Comparison of ENCODE assay signal across 2 fruit fly cellular contexts in the genomic region with DNA sequence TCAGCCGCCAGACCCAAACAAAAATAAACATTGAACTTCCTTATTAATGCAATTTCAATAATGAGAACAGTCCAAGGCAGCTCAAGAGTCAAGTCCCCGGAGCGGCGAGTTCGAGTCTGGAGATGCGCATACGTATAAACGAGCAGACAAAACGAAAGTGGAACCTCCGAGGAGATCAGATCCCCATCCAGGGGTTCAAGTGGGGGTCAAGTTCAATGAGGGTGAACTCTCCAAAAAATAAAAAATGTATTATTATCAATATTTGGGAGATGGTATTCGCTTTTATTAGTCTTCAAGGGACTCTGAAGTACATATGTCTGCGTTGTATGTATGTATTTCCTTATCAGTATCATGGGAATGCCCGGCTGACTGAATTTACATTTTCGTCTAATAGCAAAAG.
TF ChIP-seq lines count a peak whose summit lies in the region.

No protein-coding gene starts in this region.

TF ChIP-seq in whole organism, prepupa, 60 proteins besides CTCF, POLR2A, EP300 and RAD21:
- TF ChIP-seq CG1621 (tag; optimal IDR thresholded peaks at IDR 0.05; lab: Kevin White, UChicago) (no peak), svp (GFP tag; lab: Kevin White, UChicago) (peak; percentile 98), Eip78C (GFP tag; lab: Kevin White, UChicago) (peak; percentile 71)

TF ChIP-seq in whole organism, wandering third instar larva, 38 proteins besides CTCF, POLR2A, EP300 and RAD21:
- TF ChIP-seq CG9705 (GFP tag; optimal IDR thresholded peaks at IDR 0.05; lab: Kevin White, UChicago), result no peak
- no peak for TF ChIP-seq dl (GFP tag; optimal IDR thresholded peaks at IDR 0.05; lab: Kevin White, UChicago; ENCODE audit: insufficient read depth in 1 of 2, partially characterized antibody in 2 of 2)
- no peak for TF ChIP-seq dmrt93B (GFP tag; optimal IDR thresholded peaks at IDR 0.05; lab: Kevin White, UChicago)
- TF ChIP-seq Vsx2 (GFP tag; optimal IDR thresholded peaks at IDR 0.05; lab: Kevin White, UChicago; ENCODE audit: partially characterized antibody), result no peak
- TF ChIP-seq Rel (GFP tag; optimal IDR thresholded peaks at IDR 0.05; lab: Kevin White, UChicago), result no peak
- peak; percentile 48 for TF ChIP-seq Rel (tag; optimal IDR thresholded peaks at IDR 0.05; lab: Kevin White, UChicago)
- no peak for TF ChIP-seq rgr (GFP tag; optimal IDR thresholded peaks at IDR 0.05; lab: Kevin White, UChicago)
- TF ChIP-seq Dif (GFP tag; optimal IDR thresholded peaks at IDR 0.05; lab: Kevin White, UChicago; ENCODE audit: partially characterized antibody), result no peak
- TF ChIP-seq N (GFP tag; optimal IDR thresholded peaks at IDR 0.05; lab: Kevin White, UChicago), result no peak
- peak; percentile 8 for TF ChIP-seq br (GFP tag; optimal IDR thresholded peaks at IDR 0.05; lab: Kevin White, UChicago)
- TF ChIP-seq HLH106 (tag; optimal IDR thresholded peaks at IDR 0.05; lab: Kevin White, UChicago), result no peak
